Worm (Caenorhabditis elegans): ENCODE results near the gene R08A2.2.
A peak's percentile ranks its signal among the peaks of the same experiment; 100 is the strongest.

ce11 chrV:14689060-14689750 lies 26.3 kb downstream of the R08A2.2 start, which contains the start of gene gasr-8:
- no peak for TF ChIP-seq fos-1 (tag; optimal IDR thresholded peaks at IDR 0.05)
- no peak for TF ChIP-seq elt-1 (tag; optimal IDR thresholded peaks at IDR 0.05)
- no peak for TF ChIP-seq ceh-82 (tag; optimal IDR thresholded peaks at IDR 0.05)
- no peak for TF ChIP-seq jun-1 (tag; optimal IDR thresholded peaks at IDR 0.05)
- TF ChIP-seq nhr-77 (tag; optimal IDR thresholded peaks at IDR 0.05) = no peak
- TF ChIP-seq nhr-43 (tag; optimal IDR thresholded peaks at IDR 0.05; ENCODE audit: poor library complexity, severe bottlenecking) = no peak
- peak; percentile 22 for TF ChIP-seq nfya-1 (tag; optimal IDR thresholded peaks at IDR 0.05; ENCODE audit: insufficient read depth)
